Worm (Caenorhabditis elegans): ENCODE data around the gene let-767.

ce11 chrIII:6303114-6303647 lies 36.6 kb downstream of the let-767 start, which contains the start of gene F47D12.9:
- no peak for TF ChIP-seq F13H6.1 (tag; optimal IDR thresholded peaks at IDR 0.05)
- no peak for TF ChIP-seq tbx-2 (tag; optimal IDR thresholded peaks at IDR 0.05)
- TF ChIP-seq ama-1 (optimal IDR thresholded peaks at IDR 0.05) = no peak
- TF ChIP-seq hlh-6 (tag; optimal IDR thresholded peaks at IDR 0.05) = no peak
- no peak for TF ChIP-seq ceh-45 (GFP tag; IDR thresholded peaks at IDR 0.05)
- TF ChIP-seq pax-1 (tag; optimal IDR thresholded peaks at IDR 0.05) = no peak
- no peak for TF ChIP-seq nhr-11 (tag; optimal IDR thresholded peaks at IDR 0.05)
- TF ChIP-seq unc-55 (GFP tag; optimal IDR thresholded peaks at IDR 0.05) = peak; percentile 11
- TF ChIP-seq fax-1 (tag; optimal IDR thresholded peaks at IDR 0.05) = no peak
- TF ChIP-seq tbx-7 (tag; optimal IDR thresholded peaks at IDR 0.05) = no peak
- no peak for TF ChIP-seq dve-1 (tag; optimal IDR thresholded peaks at IDR 0.05)
- TF ChIP-seq fkh-6 (tag; optimal IDR thresholded peaks at IDR 0.05) = no peak
- TF ChIP-seq zip-5 (tag; optimal IDR thresholded peaks at IDR 0.05) = no peak
- TF ChIP-seq ceh-18 (tag; optimal IDR thresholded peaks at IDR 0.05) = peak; percentile 46
